Worm (Caenorhabditis elegans): ENCODE data around the gene nstp-7.

nstp-7 gene

DNA sequence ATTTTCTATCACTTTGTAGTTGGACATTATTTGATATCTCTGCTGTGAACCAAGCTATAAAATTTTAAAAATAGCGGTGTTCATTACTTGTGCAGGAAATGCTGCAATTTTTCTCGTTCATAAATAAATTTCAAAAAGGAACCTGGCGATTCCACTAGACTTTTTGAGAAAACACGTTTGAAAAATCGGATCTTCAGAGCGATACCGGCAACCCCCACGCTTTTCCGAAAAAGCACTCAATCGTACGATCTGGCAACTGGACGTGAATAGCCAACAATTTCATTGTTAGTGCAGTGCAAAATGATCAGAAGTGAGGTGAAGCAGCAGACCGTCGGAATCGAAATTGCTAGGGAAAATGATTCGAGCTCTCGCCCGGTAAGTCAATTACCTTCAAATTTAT lies at the start of gene nstp-7:
nstp-7 (plus strand) TSS at position 301 of the 400 bp plus-strand sequence.
- no peak for TF ChIP-seq unc-62 (GFP tag; optimal IDR thresholded peaks at IDR 0.05)

ce11 chrV:532046-532445 lies 49.7 kb upstream of the nstp-7 start, which contains the start of gene nhr-58:
Gene nhr-58 (plus strand): TSS chrV:532259.
- TF ChIP-seq unc-62 (GFP tag; optimal IDR thresholded peaks at IDR 0.05): no peak

DNA sequence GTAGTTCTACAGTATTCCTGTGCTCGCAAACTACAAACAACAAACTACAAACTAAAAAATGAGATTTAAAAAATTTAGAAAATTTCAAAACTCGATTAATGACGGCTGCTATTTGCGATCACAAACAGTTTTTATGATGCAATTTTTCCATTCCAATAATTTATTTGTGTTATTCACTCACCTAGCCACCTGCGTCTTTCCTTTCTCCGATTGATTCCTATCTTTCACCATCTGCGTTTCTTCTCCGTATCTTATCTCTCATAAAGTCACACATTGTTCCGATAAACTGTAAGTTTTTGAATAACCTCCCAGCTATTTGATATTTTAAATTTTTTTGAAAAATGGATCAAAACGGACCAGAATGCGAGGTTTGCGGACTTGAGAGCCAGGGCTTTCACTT lies 47.5 kb upstream of the nstp-7 start, which contains the start of gene nhr-132:
nhr-132 (plus strand) TSS at position 271 of the 400 bp plus-strand sequence.
- TF ChIP-seq unc-62 (GFP tag; optimal IDR thresholded peaks at IDR 0.05): no peak

DNA sequence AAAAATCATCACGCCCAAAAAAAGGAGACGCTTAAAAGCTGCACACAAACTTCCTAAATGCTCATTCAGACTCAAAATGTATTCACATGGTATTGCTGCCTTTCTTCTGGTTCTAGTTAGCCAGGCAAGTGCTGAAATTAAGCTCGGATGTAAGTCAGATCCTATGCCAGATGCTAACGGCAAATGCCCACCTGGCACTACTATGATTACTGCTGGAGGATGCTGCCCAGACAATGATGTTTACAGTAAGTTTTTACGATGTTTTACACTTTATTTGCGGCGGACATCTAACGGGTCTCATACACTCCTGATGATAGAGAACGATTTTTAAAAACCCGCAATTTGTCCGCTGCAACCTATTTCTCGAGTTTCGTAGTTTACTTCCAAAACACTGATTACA lies 45.1 kb upstream of the nstp-7 start, which contains the start of gene C14C6.5:
C14C6.5 (plus strand) TSS at position 58 of the 400 bp plus-strand sequence.
- TF ChIP-seq unc-62 (GFP tag; optimal IDR thresholded peaks at IDR 0.05): no peak

- no peak for TF ChIP-seq unc-62 (GFP tag; optimal IDR thresholded peaks at IDR 0.05)
Measured at ce11 chrV:539040-539510, 42.6 kb upstream of the nstp-7 start, which contains the start of gene nhr-155. Gene nhr-155 (plus strand): TSS chrV:539460.

DNA sequence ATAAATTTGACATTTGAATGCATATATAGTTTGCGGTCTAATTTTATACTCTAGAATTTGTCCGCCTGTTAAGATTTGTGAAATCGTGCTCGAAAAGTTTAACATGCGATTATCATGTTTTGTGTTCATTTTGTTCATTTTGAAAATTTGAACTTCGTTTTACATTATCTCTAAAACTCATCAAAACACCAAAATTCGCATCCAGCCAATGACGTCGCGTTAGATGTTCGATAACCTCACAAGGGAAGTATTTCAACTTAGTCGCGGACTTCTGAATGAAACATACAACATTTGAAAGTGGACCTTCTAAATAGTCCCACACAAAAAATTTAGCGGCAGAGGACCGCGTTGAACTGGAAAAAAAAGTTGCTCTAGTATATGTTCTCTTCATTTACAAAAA lies 40.2 kb upstream of the nstp-7 start:
- TF ChIP-seq unc-62 (GFP tag; optimal IDR thresholded peaks at IDR 0.05): no peak

DNA sequence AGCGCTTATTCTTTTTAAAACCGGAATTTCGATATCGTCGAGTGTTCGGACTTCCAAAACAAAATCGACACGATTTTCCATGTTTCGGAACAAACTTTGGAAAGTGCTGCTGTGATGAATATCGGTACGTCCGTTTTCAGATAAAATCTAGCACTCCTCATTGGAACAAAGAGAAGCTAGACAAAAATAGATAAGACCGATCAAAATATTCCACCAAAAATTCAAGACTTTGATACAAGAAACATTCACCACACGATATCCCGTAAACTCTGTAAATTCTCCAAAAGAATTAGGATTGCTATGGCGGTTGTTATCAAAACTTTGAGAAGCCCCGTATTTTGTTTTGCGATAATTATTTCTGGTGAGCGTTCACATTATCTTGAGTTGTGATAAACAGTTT lies 38.5 kb upstream of the nstp-7 start, which contains the start of gene C14C6.3:
C14C6.3 (plus strand) TSS at position 301 of the 400 bp plus-strand sequence.
- no peak for TF ChIP-seq unc-62 (GFP tag; optimal IDR thresholded peaks at IDR 0.05)

DNA sequence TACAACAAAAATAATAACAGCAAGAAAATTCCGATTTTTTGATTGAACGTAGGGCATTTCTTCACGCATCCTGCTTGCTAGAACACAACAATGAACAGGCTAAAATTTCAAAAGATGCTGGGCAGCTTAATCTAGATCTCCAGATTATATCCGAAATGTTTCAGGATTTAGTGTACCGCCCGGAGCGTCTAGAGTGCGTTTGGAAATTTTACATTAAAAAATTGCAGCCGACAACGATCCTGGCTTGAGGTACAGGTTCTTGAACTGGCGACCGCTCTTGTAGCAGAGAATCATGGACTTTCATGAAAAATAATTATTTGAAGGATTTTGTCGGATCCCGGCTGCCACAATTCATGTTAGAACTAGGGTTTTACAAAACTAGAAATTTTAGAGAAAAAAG lies 33.7 kb upstream of the nstp-7 start, which contains the start of gene C14C6.6:
C14C6.6 (minus strand) TSS at position 101 of the 400 bp plus-strand sequence.
- TF ChIP-seq unc-62 (GFP tag; optimal IDR thresholded peaks at IDR 0.05): no peak

DNA sequence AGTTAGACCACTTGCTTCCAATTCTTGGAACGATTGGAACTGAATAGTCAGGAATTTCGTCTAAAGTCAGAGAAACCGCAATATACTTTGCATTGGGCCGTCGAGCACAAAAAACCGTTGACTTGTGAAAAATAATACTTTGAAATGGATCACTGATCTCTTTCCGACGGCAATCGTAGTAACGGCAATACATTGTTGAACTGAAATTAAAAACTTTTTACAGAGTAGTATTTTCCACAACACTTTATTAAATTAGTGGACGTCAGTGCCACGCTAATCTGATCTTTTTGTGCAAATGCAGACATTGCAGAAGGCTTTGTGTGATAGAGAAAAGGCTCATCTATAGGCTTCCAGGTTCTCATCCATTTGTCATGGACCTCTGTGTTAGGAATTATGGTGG lies 29.3 kb upstream of the nstp-7 start:
- no peak for TF ChIP-seq unc-62 (GFP tag; optimal IDR thresholded peaks at IDR 0.05)

DNA sequence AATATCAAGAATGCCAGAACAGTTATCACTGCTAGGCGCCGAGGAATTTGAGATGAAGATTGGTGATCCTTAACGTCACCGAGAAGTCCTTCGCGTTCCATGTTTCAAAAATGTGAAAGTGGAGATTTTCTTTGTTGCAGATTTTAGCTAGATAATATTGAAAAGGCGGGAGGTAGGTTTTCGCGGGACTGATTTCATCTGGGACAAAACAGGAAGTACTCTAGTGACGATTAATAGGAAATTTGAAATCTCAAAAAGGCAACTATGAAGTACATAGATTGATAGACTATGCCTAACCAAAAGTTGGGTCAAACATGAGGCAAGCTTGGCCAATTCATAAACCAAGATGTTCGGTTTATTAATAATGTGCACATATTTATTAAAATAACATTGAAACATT lies 28.6 kb upstream of the nstp-7 start, which contains the start of gene C14C6.8:
C14C6.8 (minus strand) TSS at position 101 of the 400 bp plus-strand sequence.
- TF ChIP-seq unc-62 (GFP tag; optimal IDR thresholded peaks at IDR 0.05): no peak

ce11 chrV:556055-556454 lies 25.7 kb upstream of the nstp-7 start, which contains the start of gene srx-8:
Gene srx-8 (minus strand): TSS chrV:556155.
- no peak for TF ChIP-seq unc-62 (GFP tag; optimal IDR thresholded peaks at IDR 0.05)

- TF ChIP-seq unc-62 (GFP tag; optimal IDR thresholded peaks at IDR 0.05): no peak
Measured at ce11 chrV:559940-560339, 21.8 kb upstream of the nstp-7 start, which contains the start of gene srx-7. Gene srx-7 (plus strand): TSS chrV:560195.

- TF ChIP-seq unc-62 (GFP tag; optimal IDR thresholded peaks at IDR 0.05): no peak
Measured at ce11 chrV:562834-563233, 18.9 kb upstream of the nstp-7 start, which contains the start of gene C14C6.2. Gene C14C6.2 (plus strand): TSS chrV:563134.

ce11 chrV:565984-566383 lies 15.7 kb upstream of the nstp-7 start, which contains the start of gene sri-73:
Gene sri-73 (minus strand): TSS chrV:566084.
- TF ChIP-seq unc-62 (GFP tag; optimal IDR thresholded peaks at IDR 0.05): no peak

ce11 chrV:568105-568504 lies 13.6 kb upstream of the nstp-7 start, which contains the start of gene sri-72:
Gene sri-72 (minus strand): TSS chrV:568205.
- no peak for TF ChIP-seq unc-62 (GFP tag; optimal IDR thresholded peaks at IDR 0.05)

ce11 chrV:574639-575038 lies 7.1 kb upstream of the nstp-7 start, which contains the start of gene C14C6.13:
Gene C14C6.13 (minus strand): TSS chrV:574739.
- TF ChIP-seq unc-62 (GFP tag; optimal IDR thresholded peaks at IDR 0.05): no peak

- no peak for TF ChIP-seq unc-62 (GFP tag; optimal IDR thresholded peaks at IDR 0.05)
Measured at ce11 chrV:576070-576469, 5.6 kb upstream of the nstp-7 start, which contains the start of gene K06H6.5. Gene K06H6.5 (plus strand): TSS chrV:576370.
